Worm (Caenorhabditis elegans) whole organism, late embryonic: Measurements from ENCODE around the gene M117.3.

ENCODE experiments used
- elt-2 ChIP-seq: sonication (generic microtip); optimal IDR thresholded peaks from 2 replicates; lab custom pipeline; 2016; ENCODE audit warnings: missing genetic modification reagents, missing genetic modification characterization, missing compliant biosample characterization
- mec-3 ChIP-seq: sonication (generic microtip); optimal IDR thresholded peaks from 2 replicates; lab custom pipeline; 2016; ENCODE audit warnings: borderline replicate concordance, missing genetic modification characterization, missing compliant biosample characterization
- pax-1 ChIP-seq: fragments of 150-350 bp; optimal IDR thresholded peaks from 2 replicates; lab custom pipeline; 2014; ENCODE audit warnings: missing biosample characterization, missing genetic modification characterization
- ref-2 ChIP-seq: sonication (generic microtip); optimal IDR thresholded peaks from 2 replicates; lab custom pipeline; 2016; ENCODE audit warnings: missing genetic modification characterization, missing compliant biosample characterization

ce11 chrIV:11785064-11785840 is 36.8 kb upstream of the M117.3 start:
- TF ChIP-seq ref-2 = peak; percentile 18
- TF ChIP-seq elt-2 = no peak
- TF ChIP-seq mec-3 (tag; lab: Kevin White, UChicago) = no peak
- no peak for TF ChIP-seq pax-1 (tag; lab: Kevin White, UChicago)
